Worm (Caenorhabditis elegans) whole organism, mixed stage, embryonic: ENCODE measurements around the gene irld-12.

ENCODE experiments used
- M03D4.4 ChIP-seq: sonication (generic microtip); optimal IDR thresholded peaks from 2 replicates; lab custom pipeline; 2017; ENCODE audit warnings: mild to moderate bottlenecking, missing genetic modification characterization, missing compliant biosample characterization
- bed-3 ChIP-seq: fragments of 200-800 bp; sonication (Bioruptor generic); optimal IDR thresholded peaks from 3 replicates; lab custom pipeline; 2018; ENCODE audit warnings: mild to moderate bottlenecking, missing genetic modification characterization, moderate library complexity, missing compliant biosample characterization
- blmp-1 ChIP-seq: fragments of 150-350 bp; optimal IDR thresholded peaks from 2 replicates; lab custom pipeline; 2014; ENCODE audit warnings: missing biosample characterization, missing genetic modification characterization
- ceh-39 ChIP-seq: fragments of 150-350 bp; optimal IDR thresholded peaks from 2 replicates; lab custom pipeline; 2014; ENCODE audit warnings: missing biosample characterization, missing genetic modification characterization
- ceh-43 ChIP-seq: fragments of 200-800 bp; sonication (Bioruptor generic); optimal IDR thresholded peaks from 2 replicates; lab custom pipeline; 2018; ENCODE audit warnings: mild to moderate bottlenecking, missing genetic modification characterization, moderate library complexity, missing compliant biosample characterization
- ces-1 ChIP-seq: fragments of 150-350 bp; optimal IDR thresholded peaks from 2 replicates; lab custom pipeline; 2014; ENCODE audit warnings: missing biosample characterization, missing genetic modification reagents, missing genetic modification characterization
- cnd-1 ChIP-seq: fragments of 200-800 bp; sonication (Bioruptor generic); optimal IDR thresholded peaks from 2 replicates; lab custom pipeline; 2018; ENCODE audit warnings: mild to moderate bottlenecking, missing genetic modification characterization, missing compliant biosample characterization
- drap-1 ChIP-seq: fragments of 200-800 bp; sonication (Bioruptor generic); optimal IDR thresholded peaks from 3 replicates; lab custom pipeline; 2018; ENCODE audit warnings: mild to moderate bottlenecking, missing genetic modification characterization, missing compliant biosample characterization
- elt-1 ChIP-seq: sonication (generic microtip); optimal IDR thresholded peaks from 2 replicates; lab custom pipeline; 2017; ENCODE audit warnings: missing genetic modification characterization, mild to moderate bottlenecking, missing compliant biosample characterization, antibody characterized with exemption, moderate library complexity, borderline replicate concordance; ENCODE audit not compliant: insufficient read depth
- flh-1 ChIP-seq: fragments of 200-800 bp; sonication (Bioruptor generic); optimal IDR thresholded peaks from 2 replicates; lab custom pipeline; 2018; ENCODE audit warnings: mild to moderate bottlenecking, missing genetic modification characterization, moderate library complexity, missing compliant biosample characterization
- ham-2 ChIP-seq: fragments of 200-800 bp; sonication (Bioruptor generic); optimal IDR thresholded peaks from 2 replicates; lab custom pipeline; 2018; ENCODE audit warnings: mild to moderate bottlenecking, missing genetic modification characterization, missing compliant biosample characterization
- hlh-1 ChIP-seq: fragments of 150-350 bp; optimal IDR thresholded peaks from 2 replicates; lab custom pipeline; 2014; ENCODE audit warnings: missing biosample characterization, missing genetic modification reagents, missing genetic modification characterization
- lin-13 ChIP-seq: fragments of 150-350 bp; optimal IDR thresholded peaks from 2 replicates; lab custom pipeline; 2014; ENCODE audit warnings: missing biosample characterization, missing genetic modification characterization
- lin-32 ChIP-seq: fragments of 200-800 bp; sonication (Bioruptor generic); optimal IDR thresholded peaks from 2 replicates; lab custom pipeline; 2018; ENCODE audit warnings: mild to moderate bottlenecking, missing genetic modification characterization, missing compliant biosample characterization
- mep-1 ChIP-seq: fragments of 150-350 bp; optimal IDR thresholded peaks from 2 replicates; lab custom pipeline; 2017; ENCODE audit warnings: missing biosample characterization, missing genetic modification reagents, missing genetic modification characterization, inconsistent platforms
- nhr-12 ChIP-seq: fragments of 150-350 bp; optimal IDR thresholded peaks from 2 replicates; lab custom pipeline; 2014; ENCODE audit warnings: missing biosample characterization, missing genetic modification characterization
- nhr-2 ChIP-seq: fragments of 150-350 bp; optimal IDR thresholded peaks from 2 replicates; lab custom pipeline; 2014; ENCODE audit warnings: missing biosample characterization, missing genetic modification characterization
- nhr-237 ChIP-seq: fragments of 150-350 bp; optimal IDR thresholded peaks from 2 replicates; lab custom pipeline; 2014; ENCODE audit warnings: missing biosample characterization, missing genetic modification characterization
- nhr-28 ChIP-seq: fragments of 150-350 bp; optimal IDR thresholded peaks from 2 replicates; lab custom pipeline; 2014; ENCODE audit warnings: missing biosample characterization, missing genetic modification characterization
- nhr-76 ChIP-seq: sonication (generic microtip); optimal IDR thresholded peaks from 2 replicates; lab custom pipeline; 2017; ENCODE audit warnings: missing biosample characterization, missing genetic modification characterization
- pha-4 ChIP-seq: fragments of 150-350 bp; optimal IDR thresholded peaks from 2 replicates; lab custom pipeline; 2018; ENCODE audit warnings: missing biosample characterization, missing genetic modification reagents, missing genetic modification characterization
- sem-2 ChIP-seq: fragments of 200-800 bp; sonication (Bioruptor generic); optimal IDR thresholded peaks from 2 replicates; lab custom pipeline; 2018; ENCODE audit warnings: mild to moderate bottlenecking, missing genetic modification characterization, missing compliant biosample characterization
- snpc-4 ChIP-seq: fragments of 150-350 bp; optimal IDR thresholded peaks from 2 replicates; lab custom pipeline; 2014; ENCODE audit warnings: missing biosample characterization, missing genetic modification characterization
- unc-120 ChIP-seq: sonication (generic microtip); optimal IDR thresholded peaks from 2 replicates; lab custom pipeline; 2017; ENCODE audit warnings: missing genetic modification characterization, missing compliant biosample characterization; ENCODE audit not compliant: poor library complexity, severe bottlenecking
- unc-39 ChIP-seq: fragments of 150-350 bp; optimal IDR thresholded peaks from 2 replicates; lab custom pipeline; 2014; ENCODE audit warnings: missing biosample characterization, missing genetic modification characterization
- unc-62 ChIP-seq: fragments of 150-350 bp; optimal IDR thresholded peaks from 2 replicates; lab custom pipeline; 2014; ENCODE audit warnings: missing biosample characterization, missing genetic modification reagents, missing genetic modification characterization
- zip-8 ChIP-seq: fragments of 150-350 bp; optimal IDR thresholded peaks from 2 replicates; lab custom pipeline; 2014; ENCODE audit warnings: missing biosample characterization, missing genetic modification characterization
- ztf-11 ChIP-seq: fragments of 150-350 bp; optimal IDR thresholded peaks from 2 replicates; lab custom pipeline; 2014; ENCODE audit warnings: missing biosample characterization, missing genetic modification characterization

Gene irld-12

DNA sequence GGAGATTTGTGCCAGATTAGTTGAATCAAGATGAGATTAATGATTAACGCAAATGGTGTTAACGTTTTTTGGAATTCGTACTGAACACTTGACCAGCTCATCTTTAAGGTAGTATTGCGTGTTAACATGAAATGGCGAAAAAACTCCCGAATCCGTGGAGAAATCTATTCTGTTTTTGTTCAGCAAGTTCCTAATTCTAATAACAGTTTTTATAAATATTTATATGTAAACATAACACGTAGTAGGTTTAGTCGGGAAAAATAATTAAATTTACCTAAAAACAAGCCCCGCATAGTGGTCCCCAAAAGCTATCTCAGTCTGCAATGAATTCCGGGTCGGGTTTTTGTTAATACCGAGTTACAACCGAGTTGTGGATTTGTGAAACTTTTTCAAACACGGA, 37.8 kb upstream of the irld-12 start, which contains the start of gene str-244:
Gene str-244 (minus strand): TSS at position 101 of the 400 bp plus-strand sequence.
- TF ChIP-seq ces-1 (no peak), zip-8 (tag; lab: Kevin White, UChicago) (no peak), sem-2 (no peak), M03D4.4 (tag; lab: Kevin White, UChicago) (no peak), pha-4 (no peak), hlh-1 (tag; lab: Kevin White, UChicago) (no peak), nhr-237 (tag; lab: Kevin White, UChicago) (no peak), ham-2 (GFP tag; lab: Kevin White, UChicago) (no peak), mep-1 (tag; lab: Kevin White, UChicago) (no peak), lin-32 (GFP tag; lab: Kevin White, UChicago) (no peak), flh-1 (GFP tag; lab: Kevin White, UChicago) (no peak), cnd-1 (tag; lab: Kevin White, UChicago) (no peak), ztf-11 (tag; lab: Kevin White, UChicago) (no peak), nhr-12 (tag; lab: Kevin White, UChicago) (no peak), ceh-43 (GFP tag; lab: Kevin White, UChicago) (no peak), bed-3 (no peak), blmp-1 (tag; lab: Kevin White, UChicago) (no peak), unc-39 (no peak), nhr-28 (tag; lab: Kevin White, UChicago) (no peak), nhr-76 (tag; lab: Kevin White, UChicago) (no peak)

DNA sequence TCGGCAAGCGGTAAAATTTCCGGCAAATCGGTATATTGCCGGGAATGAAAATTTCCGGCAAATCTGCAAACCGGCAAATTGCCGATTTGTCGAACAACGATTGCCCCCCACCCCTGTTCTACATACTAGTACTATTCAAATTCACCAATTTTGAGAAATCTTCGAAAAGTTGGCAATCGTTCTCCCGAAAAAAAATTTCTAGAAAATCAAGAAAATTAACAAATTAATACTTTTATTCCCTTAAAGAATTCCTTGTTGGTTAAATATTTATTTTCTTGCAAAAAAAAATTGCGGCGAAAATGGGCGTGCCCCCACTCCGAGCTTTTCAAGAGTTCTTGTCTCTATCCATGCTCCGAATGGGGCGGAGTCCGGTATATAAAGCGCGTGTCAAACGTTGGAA, 33.0 kb upstream of the irld-12 start, which contains the start of gene C50H11.8:
Gene C50H11.8 (plus strand): TSS at position 301 of the 400 bp plus-strand sequence.
- no peak for TF ChIP-seq ceh-43 (GFP tag; lab: Kevin White, UChicago)

DNA sequence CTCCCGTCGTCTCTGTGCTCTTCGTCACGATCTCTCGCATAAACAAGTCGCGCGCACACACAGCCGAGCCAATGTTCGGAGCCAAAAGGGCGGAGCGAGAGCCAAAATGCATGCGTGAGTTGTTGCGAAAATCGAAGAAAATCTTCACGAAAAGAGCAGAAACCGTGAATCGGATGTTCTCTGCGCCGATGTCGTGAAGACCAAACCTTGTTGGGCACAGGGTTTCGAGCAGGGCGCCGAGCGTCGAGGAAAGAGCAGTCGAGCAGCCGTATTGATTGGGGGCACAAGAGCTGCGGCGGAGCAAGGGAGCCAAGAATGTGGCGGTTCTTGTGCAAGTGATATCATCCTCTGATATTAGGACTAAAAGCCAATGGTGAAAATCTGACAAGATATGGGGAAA, 25.2 kb upstream of the irld-12 start:
- TF ChIP-seq unc-39: no peak
- TF ChIP-seq ceh-43 (GFP tag; lab: Kevin White, UChicago): no peak
- TF ChIP-seq snpc-4 (tag; lab: Kevin White, UChicago): no peak
- no peak for TF ChIP-seq lin-32 (GFP tag; lab: Kevin White, UChicago)
- TF ChIP-seq hlh-1 (tag; lab: Kevin White, UChicago): no peak
- no peak for TF ChIP-seq unc-62
- TF ChIP-seq nhr-237 (tag; lab: Kevin White, UChicago): no peak
- no peak for TF ChIP-seq sem-2
- TF ChIP-seq blmp-1 (tag; lab: Kevin White, UChicago): no peak
- TF ChIP-seq nhr-76 (tag; lab: Kevin White, UChicago): no peak
- TF ChIP-seq unc-120 (tag; lab: Kevin White, UChicago): no peak
- TF ChIP-seq cnd-1 (tag; lab: Kevin White, UChicago): no peak
- no peak for TF ChIP-seq zip-8 (tag; lab: Kevin White, UChicago)
- TF ChIP-seq flh-1 (GFP tag; lab: Kevin White, UChicago): no peak
- no peak for TF ChIP-seq M03D4.4 (tag; lab: Kevin White, UChicago)
- TF ChIP-seq nhr-2 (tag; lab: Kevin White, UChicago): no peak
- no peak for TF ChIP-seq elt-1 (tag; lab: Kevin White, UChicago)
- no peak for TF ChIP-seq pha-4
- TF ChIP-seq, all 35 proteins: peak for 0

DNA sequence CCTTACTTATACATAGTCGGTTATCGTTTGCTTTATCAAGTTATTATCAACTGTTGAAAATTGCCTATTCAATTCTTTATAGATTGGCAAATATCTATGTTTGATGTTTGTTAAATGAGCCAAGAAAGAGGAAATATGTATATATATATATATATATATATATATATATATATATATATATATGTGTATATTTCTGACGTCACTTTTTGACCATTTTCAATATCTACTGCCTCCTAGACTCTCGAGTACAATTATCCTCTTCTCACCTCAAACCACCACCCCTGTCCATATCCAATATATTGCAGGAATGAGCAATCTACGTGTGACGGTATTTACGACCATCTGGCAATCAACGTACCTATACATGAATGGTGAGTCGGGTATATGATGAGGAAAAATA, 23.6 kb upstream of the irld-12 start, which contains the start of gene F59D6.1:
Gene F59D6.1 (plus strand): TSS at position 301 of the 400 bp plus-strand sequence.
- no peak for TF ChIP-seq unc-120 (tag; lab: Kevin White, UChicago)

DNA sequence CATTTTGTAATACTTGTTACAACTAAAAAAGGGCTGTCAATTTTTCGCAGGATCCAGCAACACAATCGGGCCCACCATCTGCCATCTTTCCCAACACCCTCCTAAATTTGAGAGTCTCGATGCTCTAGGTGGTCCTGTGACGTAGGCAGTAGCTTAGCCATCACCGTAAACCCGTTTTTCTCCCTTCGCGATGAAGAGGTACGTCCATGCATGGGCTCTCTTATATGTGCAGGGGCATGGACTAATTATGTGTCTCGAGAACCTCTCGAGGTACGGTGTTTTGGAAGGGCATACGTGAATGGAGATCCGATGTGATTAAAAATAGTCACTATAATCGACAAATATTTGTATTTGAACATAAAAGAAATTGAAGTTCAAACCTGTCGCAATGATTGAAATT, 19.7 kb upstream of the irld-12 start:
- TF ChIP-seq lin-13 (tag; lab: Kevin White, UChicago) (no peak), unc-39 (no peak), ceh-39 (tag; lab: Kevin White, UChicago) (no peak), ceh-43 (GFP tag; lab: Kevin White, UChicago) (no peak), hlh-1 (tag; lab: Kevin White, UChicago) (no peak), ham-2 (GFP tag; lab: Kevin White, UChicago) (no peak), flh-1 (GFP tag; lab: Kevin White, UChicago) (no peak), drap-1 (GFP tag; lab: Kevin White, UChicago) (no peak), unc-120 (tag; lab: Kevin White, UChicago) (no peak), lin-32 (GFP tag; lab: Kevin White, UChicago) (no peak), elt-1 (tag; lab: Kevin White, UChicago) (no peak)
- TF ChIP-seq, all 35 proteins: peak for 0
